Worm (Caenorhabditis elegans): Measurements from ENCODE around the gene tgn-38.

tgn-38 gene

ce11 chrIV:12029074-12029473 is at the start of gene tgn-38:
Gene tgn-38 (minus strand): TSS chrIV:12029174.
- TF ChIP-seq ets-7 (tag; optimal IDR thresholded peaks at IDR 0.05) (no peak), hmbx-1 (tag; optimal IDR thresholded peaks at IDR 0.05) (no peak), tra-4 (tag; optimal IDR thresholded peaks at IDR 0.05) (no peak), flt-1 (GFP tag; IDR thresholded peaks at IDR 0.05) (no peak), B0310.2 (tag; optimal IDR thresholded peaks at IDR 0.05) (no peak), tbx-37 (GFP tag; conservative IDR thresholded peaks at IDR 0.05) (no peak), ama-1 (optimal IDR thresholded peaks at IDR 0.05) (no peak), F13C5.2 (tag; optimal IDR thresholded peaks at IDR 0.05) (no peak), hmg-4 (GFP tag; optimal IDR thresholded peaks at IDR 0.05) (no peak), ceh-13 (GFP tag; optimal IDR thresholded peaks at IDR 0.05) (no peak), hnd-1 (tag; optimal IDR thresholded peaks at IDR 0.05) (no peak), scrt-1 (GFP tag; IDR thresholded peaks at IDR 0.05) (no peak), sea-1 (GFP tag; conservative IDR thresholded peaks at IDR 0.05) (no peak), aly-1 (tag; optimal IDR thresholded peaks at IDR 0.05) (no peak), pes-1 (GFP tag; IDR thresholded peaks at IDR 0.05) (no peak), tbx-11 (GFP tag; IDR thresholded peaks at IDR 0.05) (no peak), ceh-36 (tag; optimal IDR thresholded peaks at IDR 0.05) (no peak)

DNA sequence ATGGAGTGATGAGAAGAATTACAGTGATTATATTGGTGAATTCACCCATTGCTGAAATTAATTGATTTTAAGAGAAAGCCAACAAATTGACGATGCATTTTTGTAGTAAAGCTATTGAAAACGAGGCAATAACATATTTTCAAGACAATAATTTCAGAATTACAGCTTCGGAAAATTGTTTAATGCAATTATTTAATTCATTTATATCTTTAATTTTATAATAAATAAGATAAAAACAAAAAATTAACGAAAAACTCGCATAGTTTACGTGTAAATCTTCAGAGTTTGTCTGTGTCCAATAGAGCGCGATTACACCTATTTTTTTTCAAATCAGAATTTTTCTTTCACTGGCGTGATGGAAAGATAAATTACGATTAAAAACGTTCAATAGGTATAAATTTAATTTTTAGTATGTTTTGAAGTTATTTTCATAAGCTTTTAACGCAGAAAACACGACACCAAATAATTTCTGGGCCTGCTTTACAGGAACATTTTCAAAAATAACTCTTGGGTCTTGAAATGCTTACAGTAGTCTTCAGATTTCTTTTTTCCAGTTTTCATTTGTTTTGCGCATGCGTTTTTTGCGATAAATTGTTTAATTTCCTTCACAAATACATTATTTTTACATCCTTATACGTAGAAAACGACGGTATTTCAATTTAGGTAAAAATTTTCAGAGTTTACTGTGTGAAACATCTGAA is 49.3 kb upstream of the tgn-38 start, which contains the start of gene tmed-1:
Gene tmed-1, minus strand, starts transcription at position 51 of the 701 bp plus-strand sequence.
- TF ChIP-seq ama-1 (optimal IDR thresholded peaks at IDR 0.05) (no peak), hmg-4 (GFP tag; optimal IDR thresholded peaks at IDR 0.05) (no peak), pes-1 (GFP tag; IDR thresholded peaks at IDR 0.05) (no peak), tbx-37 (GFP tag; conservative IDR thresholded peaks at IDR 0.05) (no peak), sea-1 (GFP tag; conservative IDR thresholded peaks at IDR 0.05) (no peak), flt-1 (GFP tag; IDR thresholded peaks at IDR 0.05) (no peak), scrt-1 (GFP tag; IDR thresholded peaks at IDR 0.05) (no peak), ceh-36 (tag; optimal IDR thresholded peaks at IDR 0.05) (no peak), tra-4 (tag; optimal IDR thresholded peaks at IDR 0.05) (no peak)

DNA sequence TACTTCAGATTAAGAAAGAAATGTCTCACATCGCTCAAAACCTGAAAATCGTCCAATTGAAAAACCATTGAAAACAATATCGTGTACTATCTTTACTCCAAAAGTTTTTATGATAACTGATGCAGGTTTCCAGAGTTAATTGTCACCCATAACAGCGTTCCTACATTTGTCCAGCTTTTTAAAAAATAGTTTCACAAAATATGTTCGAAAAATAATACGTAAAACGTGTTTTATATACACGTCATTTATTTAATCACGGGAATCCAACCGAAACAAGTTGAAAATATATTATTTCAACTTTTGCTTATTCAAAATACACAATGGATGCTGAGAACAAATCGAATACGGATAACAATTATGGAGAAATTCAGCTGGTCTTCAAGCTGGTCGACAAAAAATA is 46.5 kb upstream of the tgn-38 start, which contains the start of gene K08E4.7:
Gene K08E4.7, plus strand, starts transcription at position 301 of the 400 bp plus-strand sequence.
- TF ChIP-seq ceh-36 (tag; optimal IDR thresholded peaks at IDR 0.05) = no peak
- no peak for TF ChIP-seq tbx-11 (GFP tag; IDR thresholded peaks at IDR 0.05)
- TF ChIP-seq scrt-1 (GFP tag; IDR thresholded peaks at IDR 0.05) = no peak
- no peak for TF ChIP-seq B0310.2 (tag; optimal IDR thresholded peaks at IDR 0.05)
- TF ChIP-seq F13C5.2 (tag; optimal IDR thresholded peaks at IDR 0.05) = no peak
- no peak for TF ChIP-seq sea-1 (GFP tag; conservative IDR thresholded peaks at IDR 0.05)
- TF ChIP-seq ets-7 (tag; optimal IDR thresholded peaks at IDR 0.05) = no peak
- no peak for TF ChIP-seq tra-4 (tag; optimal IDR thresholded peaks at IDR 0.05)

DNA sequence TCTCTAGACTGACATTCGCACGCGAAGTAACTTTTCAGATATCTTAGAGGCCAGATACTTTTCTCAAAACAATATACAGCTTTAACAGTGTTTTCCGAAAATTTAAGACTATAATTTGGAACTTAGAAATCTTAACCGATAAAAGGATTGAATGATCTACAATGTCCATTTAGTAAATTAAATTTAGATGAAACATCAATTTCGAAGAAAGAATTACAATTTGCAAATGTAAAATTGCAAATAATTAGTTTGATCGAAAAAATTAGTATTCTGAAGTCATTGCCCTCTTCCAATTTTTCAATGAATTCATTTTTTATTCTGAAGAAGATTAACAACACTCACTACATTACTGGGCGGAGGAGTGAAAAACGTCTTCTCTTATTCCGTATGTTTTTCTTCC is 39.6 kb upstream of the tgn-38 start, which contains the start of gene bath-37:
Gene bath-37, plus strand, starts transcription at position 301 of the 400 bp plus-strand sequence.
- TF ChIP-seq pes-1 (GFP tag; IDR thresholded peaks at IDR 0.05) (no peak), hmg-4 (GFP tag; optimal IDR thresholded peaks at IDR 0.05) (no peak), ama-1 (optimal IDR thresholded peaks at IDR 0.05) (no peak), tbx-37 (GFP tag; conservative IDR thresholded peaks at IDR 0.05) (no peak), scrt-1 (GFP tag; IDR thresholded peaks at IDR 0.05) (no peak), ceh-13 (GFP tag; optimal IDR thresholded peaks at IDR 0.05) (no peak), ceh-36 (tag; optimal IDR thresholded peaks at IDR 0.05) (no peak), tbx-11 (GFP tag; IDR thresholded peaks at IDR 0.05) (no peak), ets-7 (tag; optimal IDR thresholded peaks at IDR 0.05) (no peak), aly-1 (tag; optimal IDR thresholded peaks at IDR 0.05) (no peak), hmbx-1 (tag; optimal IDR thresholded peaks at IDR 0.05) (no peak), flt-1 (GFP tag; IDR thresholded peaks at IDR 0.05) (no peak), B0310.2 (tag; optimal IDR thresholded peaks at IDR 0.05) (no peak)

ce11 chrIV:12061229-12061628 is 32.3 kb upstream of the tgn-38 start, which contains the start of gene K08E4.8:
Gene K08E4.8 (minus strand): TSS chrIV:12061329.
- TF ChIP-seq flt-1 (GFP tag; IDR thresholded peaks at IDR 0.05) = no peak
- TF ChIP-seq tbx-11 (GFP tag; IDR thresholded peaks at IDR 0.05) = no peak
- no peak for TF ChIP-seq hnd-1 (tag; optimal IDR thresholded peaks at IDR 0.05)
- TF ChIP-seq ceh-36 (tag; optimal IDR thresholded peaks at IDR 0.05) = no peak
- no peak for TF ChIP-seq tra-4 (tag; optimal IDR thresholded peaks at IDR 0.05)
- TF ChIP-seq hmbx-1 (tag; optimal IDR thresholded peaks at IDR 0.05) = no peak
- TF ChIP-seq ama-1 (optimal IDR thresholded peaks at IDR 0.05) = no peak
- TF ChIP-seq B0310.2 (tag; optimal IDR thresholded peaks at IDR 0.05) = no peak
- no peak for TF ChIP-seq sea-1 (GFP tag; conservative IDR thresholded peaks at IDR 0.05)
- TF ChIP-seq F13C5.2 (tag; optimal IDR thresholded peaks at IDR 0.05) = no peak
- no peak for TF ChIP-seq ceh-13 (GFP tag; optimal IDR thresholded peaks at IDR 0.05)
- no peak for TF ChIP-seq tbx-37 (GFP tag; conservative IDR thresholded peaks at IDR 0.05)
- TF ChIP-seq ets-7 (tag; optimal IDR thresholded peaks at IDR 0.05) = no peak
- no peak for TF ChIP-seq pes-1 (GFP tag; IDR thresholded peaks at IDR 0.05)
- no peak for TF ChIP-seq scrt-1 (GFP tag; IDR thresholded peaks at IDR 0.05)

ce11 chrIV:12057508-12057907 is 28.5 kb upstream of the tgn-38 start, which contains the start of gene K08E4.3:
Gene K08E4.3 (plus strand): TSS chrIV:12057742.
- no peak for TF ChIP-seq tbx-37 (GFP tag; conservative IDR thresholded peaks at IDR 0.05)
- no peak for TF ChIP-seq scrt-1 (GFP tag; IDR thresholded peaks at IDR 0.05)
- TF ChIP-seq tra-4 (tag; optimal IDR thresholded peaks at IDR 0.05) = no peak
- no peak for TF ChIP-seq pes-1 (GFP tag; IDR thresholded peaks at IDR 0.05)
- no peak for TF ChIP-seq flt-1 (GFP tag; IDR thresholded peaks at IDR 0.05)
- no peak for TF ChIP-seq F13C5.2 (tag; optimal IDR thresholded peaks at IDR 0.05)
- no peak for TF ChIP-seq B0310.2 (tag; optimal IDR thresholded peaks at IDR 0.05)
- TF ChIP-seq hmg-4 (GFP tag; optimal IDR thresholded peaks at IDR 0.05) = no peak
- no peak for TF ChIP-seq ceh-36 (tag; optimal IDR thresholded peaks at IDR 0.05)
- no peak for TF ChIP-seq ets-7 (tag; optimal IDR thresholded peaks at IDR 0.05)
- TF ChIP-seq aly-1 (tag; optimal IDR thresholded peaks at IDR 0.05) = no peak
- no peak for TF ChIP-seq hmbx-1 (tag; optimal IDR thresholded peaks at IDR 0.05)
- no peak for TF ChIP-seq tbx-11 (GFP tag; IDR thresholded peaks at IDR 0.05)
- TF ChIP-seq hnd-1 (tag; optimal IDR thresholded peaks at IDR 0.05) = no peak
- TF ChIP-seq sea-1 (GFP tag; conservative IDR thresholded peaks at IDR 0.05) = no peak
- no peak for TF ChIP-seq ceh-13 (GFP tag; optimal IDR thresholded peaks at IDR 0.05)
- TF ChIP-seq ama-1 (optimal IDR thresholded peaks at IDR 0.05) = no peak

DNA sequence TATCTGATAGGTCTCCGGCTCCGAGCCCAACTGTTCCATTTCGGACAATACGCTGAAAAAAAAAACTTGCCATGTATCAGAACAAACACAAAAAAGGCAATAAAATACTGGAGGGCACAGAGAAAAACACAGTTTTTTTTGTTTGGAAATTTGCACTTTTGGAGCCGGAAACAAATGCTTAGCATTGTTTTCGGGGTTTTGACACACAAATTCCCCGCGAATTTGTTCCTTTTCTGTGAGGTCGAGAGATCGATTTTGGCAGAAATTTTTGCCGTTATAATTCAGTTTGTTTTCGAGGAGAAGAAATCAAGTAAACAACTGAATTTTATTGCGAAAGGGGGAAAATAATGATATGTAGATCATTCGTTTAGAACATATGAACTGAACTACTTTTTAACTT is 27.6 kb upstream of the tgn-38 start, which contains the start of gene K08E4.2:
Gene K08E4.2, minus strand, starts transcription at position 54 of the 400 bp plus-strand sequence.
- TF ChIP-seq ets-7 (tag; optimal IDR thresholded peaks at IDR 0.05) = no peak
- no peak for TF ChIP-seq flt-1 (GFP tag; IDR thresholded peaks at IDR 0.05)
- TF ChIP-seq tbx-37 (GFP tag; conservative IDR thresholded peaks at IDR 0.05) = no peak
- TF ChIP-seq B0310.2 (tag; optimal IDR thresholded peaks at IDR 0.05) = no peak
- no peak for TF ChIP-seq hnd-1 (tag; optimal IDR thresholded peaks at IDR 0.05)
